Fruit fly (Drosophila melanogaster): ENCODE measurements around the gene ATP6AP2.

The ATP6AP2 gene

dm6 chr3R:9217607-9218006 is 42.8 kb upstream of the ATP6AP2 start:
- TF ChIP-seq CG1621 (tag; optimal IDR thresholded peaks at IDR 0.05): no peak
- TF ChIP-seq CG6163 (GFP tag; IDR thresholded peaks at IDR 0.05): no peak
- no peak for TF ChIP-seq CG3919 (GFP tag; optimal IDR thresholded peaks at IDR 0.05)
- no peak for TF ChIP-seq CG6276 (GFP tag; optimal IDR thresholded peaks at IDR 0.05)
- no peak for TF ChIP-seq CG4318 (GFP tag; optimal IDR thresholded peaks at IDR 0.05)
- no peak for TF ChIP-seq svp (GFP tag)
- TF ChIP-seq CG31627 (GFP tag; optimal IDR thresholded peaks at IDR 0.05): no peak
- TF ChIP-seq CG11294 (GFP tag; IDR thresholded peaks at IDR 0.05): no peak
- TF ChIP-seq Ets96B (tag; optimal IDR thresholded peaks at IDR 0.05): no peak
- no peak for TF ChIP-seq cyc (GFP tag; optimal IDR thresholded peaks at IDR 0.05)
- no peak for TF ChIP-seq lz (GFP tag; optimal IDR thresholded peaks at IDR 0.05)
- no peak for TF ChIP-seq CG9139 (GFP tag; optimal IDR thresholded peaks at IDR 0.05)
- TF ChIP-seq Lpt (GFP tag; optimal IDR thresholded peaks at IDR 0.05): no peak
- TF ChIP-seq CG16779 (tag; optimal IDR thresholded peaks at IDR 0.05): no peak
- TF ChIP-seq esn (GFP tag; optimal IDR thresholded peaks at IDR 0.05): no peak
- no peak for TF ChIP-seq fd59A (GFP tag; optimal IDR thresholded peaks at IDR 0.05)
- no peak for TF ChIP-seq Eip78C (GFP tag)

dm6 chr3R:9220064-9220864 is 40.2 kb upstream of the ATP6AP2 start:
- peak; percentile 73 for TF ChIP-seq CG34406 (GFP tag; optimal IDR thresholded peaks at IDR 0.05)
- TF ChIP-seq dsx (GFP tag; optimal IDR thresholded peaks at IDR 0.05; ENCODE audit: poor library complexity, severe bottlenecking): peak; percentile 71
- peak; percentile 52 for TF ChIP-seq CG3919 (GFP tag; optimal IDR thresholded peaks at IDR 0.05)
- peak; percentile 60 for TF ChIP-seq CG1621 (tag; optimal IDR thresholded peaks at IDR 0.05)
- TF ChIP-seq svp (GFP tag): peak; percentile 88
- peak; percentile 74 for TF ChIP-seq Met (GFP tag; optimal IDR thresholded peaks at IDR 0.05)
- TF ChIP-seq achi (GFP tag; optimal IDR thresholded peaks at IDR 0.05): peak; percentile 52
- 0 out of 2 replicates have a peak, but pooled peaks have one; percentile 26 for TF ChIP-seq Gug (GFP tag; IDR thresholded peaks at IDR 0.05)
- TF ChIP-seq CG8119 (GFP tag; IDR thresholded peaks at IDR 0.05): peak; percentile 89
- TF ChIP-seq CG6854 (GFP tag; optimal IDR thresholded peaks at IDR 0.05): peak; percentile 29
- TF ChIP-seq Hr39 (GFP tag; optimal IDR thresholded peaks at IDR 0.05): peak; percentile 82
- peak; percentile 76 for TF ChIP-seq CG16779 (tag; optimal IDR thresholded peaks at IDR 0.05)
- TF ChIP-seq OdsH (GFP tag; optimal IDR thresholded peaks at IDR 0.05): peak; percentile 56
- TF ChIP-seq CG7368 (GFP tag; optimal IDR thresholded peaks at IDR 0.05): peak; percentile 19
- TF ChIP-seq lz (GFP tag; optimal IDR thresholded peaks at IDR 0.05): peak; percentile 78
- TF ChIP-seq fd85E (GFP tag; optimal IDR thresholded peaks at IDR 0.05): no peak
- TF ChIP-seq vri (GFP tag; optimal IDR thresholded peaks at IDR 0.05): no peak
- peak; percentile 56 for TF ChIP-seq Sox15 (GFP tag; optimal IDR thresholded peaks at IDR 0.05)
- TF ChIP-seq CG11294 (GFP tag; IDR thresholded peaks at IDR 0.05): no peak; the same call in 1 of the 2 replicates
- TF ChIP-seq Lpt (GFP tag; optimal IDR thresholded peaks at IDR 0.05): peak; percentile 81
- peak; percentile 59 for TF ChIP-seq Ets96B (tag; optimal IDR thresholded peaks at IDR 0.05)
- peak; percentile 34 for TF ChIP-seq dac (GFP tag; optimal IDR thresholded peaks at IDR 0.05)
- peak; percentile 72 for TF ChIP-seq Ets21C (GFP tag; optimal IDR thresholded peaks at IDR 0.05)
- peak; percentile 64 for TF ChIP-seq CG10631 (GFP tag; optimal IDR thresholded peaks at IDR 0.05)
- peak; percentile 3 for TF ChIP-seq Hr4 (GFP tag; optimal IDR thresholded peaks at IDR 0.05)
- TF ChIP-seq CG6792 (GFP tag; optimal IDR thresholded peaks at IDR 0.05): peak; percentile 71
- peak; percentile 81 for TF ChIP-seq CG6276 (GFP tag; optimal IDR thresholded peaks at IDR 0.05)
- peak in 1 of 2 experiments; percentile 84 for TF ChIP-seq salr (GFP tag; optimal IDR thresholded peaks at IDR 0.05)
- TF ChIP-seq Eip93F (GFP tag; optimal IDR thresholded peaks at IDR 0.05): peak; percentile 32
- peak; percentile 84 for TF ChIP-seq CG6163 (GFP tag; IDR thresholded peaks at IDR 0.05)
- no peak for TF ChIP-seq Blimp-1 (GFP tag; optimal IDR thresholded peaks at IDR 0.05)
- TF ChIP-seq CG4318 (GFP tag; optimal IDR thresholded peaks at IDR 0.05): no peak
- TF ChIP-seq Sox102F (GFP tag; optimal IDR thresholded peaks at IDR 0.05): peak; percentile 67
- peak; percentile 70 for TF ChIP-seq cyc (GFP tag; optimal IDR thresholded peaks at IDR 0.05)
- peak; percentile 71 for TF ChIP-seq CG8632 (GFP tag; optimal IDR thresholded peaks at IDR 0.05)
- peak; percentile 70 for TF ChIP-seq pdm3 (GFP tag; optimal IDR thresholded peaks at IDR 0.05)
- peak; percentile 82 for TF ChIP-seq topi (GFP tag; optimal IDR thresholded peaks at IDR 0.05)
- peak; percentile 68 for TF ChIP-seq Sox14 (GFP tag; optimal IDR thresholded peaks at IDR 0.05)
- TF ChIP-seq CG11762 (GFP tag; optimal IDR thresholded peaks at IDR 0.05; ENCODE audit: insufficient read depth): peak; percentile 14
- peak; percentile 93 for TF ChIP-seq Eip78C (GFP tag)
- peak; percentile 76 for TF ChIP-seq Smox (GFP tag; optimal IDR thresholded peaks at IDR 0.05)
- TF ChIP-seq CG31627 (GFP tag; optimal IDR thresholded peaks at IDR 0.05): peak; percentile 82
- peak; percentile 75 for TF ChIP-seq CG9139 (GFP tag; optimal IDR thresholded peaks at IDR 0.05)
- peak; percentile 79 for TF ChIP-seq esn (GFP tag; optimal IDR thresholded peaks at IDR 0.05)
- peak; percentile 46 for TF ChIP-seq CG32006 (GFP tag; optimal IDR thresholded peaks at IDR 0.05)

Data from whole organism, prepupa.